Fruit fly (Drosophila melanogaster) whole organism, embryonic: ENCODE measurements around the gene CG13720.

Experiments used
- CG13894 ChIP-seq: fragments of 200-800 bp; sonication (Bioruptor generic); optimal IDR thresholded peaks from 3 replicates; lab custom pipeline; 2018; ENCODE audit warnings: missing biosample characterization, mild to moderate bottlenecking, missing genetic modification characterization, moderate library complexity
- peb ChIP-seq: fragments of 200-800 bp; sonication (Bioruptor generic); IDR thresholded peaks from 2 replicates; pipeline ENCODE4 v1.3.6; 2022; ENCODE audit warnings: missing biosample characterization, missing genetic modification characterization
- sens ChIP-seq: fragments of 200-800 bp; sonication (Bioruptor generic); peaks from one replicate; lab custom pipeline; 2016; ENCODE audit warnings: missing biosample characterization, missing genetic modification characterization

Gene CG13720

dm6 chr3L:4458063-4458462 lies 42.2 kb downstream of the CG13720 start, which contains the start of gene CG11345:
Gene CG11345, minus strand, starts transcription at chr3L:4458163.
- TF ChIP-seq sens (GFP tag; lab: Kevin White, UChicago), result peak; percentile 9
- TF ChIP-seq peb, result no peak
- TF ChIP-seq CG13894 (tag; lab: Kevin White, UChicago), result peak; percentile 59
